Fruit fly (Drosophila melanogaster): ENCODE results near the gene btsz.
A peak's percentile ranks its signal among the peaks of the same experiment; 100 is the strongest.

The btsz gene

DNA sequence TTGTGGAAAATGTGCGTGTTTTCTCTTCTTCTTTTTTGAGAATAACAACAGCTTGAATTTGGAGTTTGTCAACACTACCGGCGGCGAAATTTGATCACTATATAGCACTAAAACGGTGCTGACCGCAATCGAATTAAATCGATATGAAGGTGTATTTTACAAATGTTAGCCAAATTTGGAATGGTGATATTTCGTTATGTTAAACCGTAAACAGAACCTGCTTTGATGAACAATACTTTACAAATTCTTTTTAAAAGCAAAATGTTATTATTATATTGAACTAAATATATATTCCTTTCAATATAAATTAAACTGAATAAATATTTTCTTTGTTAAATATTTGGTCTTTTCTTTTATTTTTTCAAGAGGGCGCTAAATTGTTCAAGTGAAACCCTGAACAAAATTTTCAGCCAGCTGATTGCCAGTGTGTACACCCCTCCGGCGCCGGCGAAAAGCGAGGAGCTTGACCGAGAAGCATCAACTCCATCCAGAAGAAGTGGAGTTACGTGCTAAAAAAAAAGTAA, 10.8 kb upstream of the btsz start, which contains the start of the genes Rrp6, CG33331 and CG33332 (continued):
- TF ChIP-seq wek (GFP tag; optimal IDR thresholded peaks at IDR 0.05): no peak
- TF ChIP-seq kay (GFP tag; optimal IDR thresholded peaks at IDR 0.05): no peak
- TF ChIP-seq Rfx (GFP tag; IDR thresholded peaks at IDR 0.05): peak; percentile 80
- peak; percentile 54 for TF ChIP-seq CG16815 (GFP tag; optimal IDR thresholded peaks at IDR 0.05)
- peak; percentile 65 for TF ChIP-seq vvl (GFP tag; IDR thresholded peaks at IDR 0.05)
- peak; percentile 52 for TF ChIP-seq HHEX (GFP tag; optimal IDR thresholded peaks at IDR 0.05)
- peak; percentile 63 for TF ChIP-seq CG4617 (GFP tag; optimal IDR thresholded peaks at IDR 0.05; ENCODE audit: borderline replicate concordance)
- no peak for TF ChIP-seq otp (GFP tag; IDR thresholded peaks at IDR 0.05)
- TF ChIP-seq CG8478 (optimal IDR thresholded peaks at IDR 0.05): no peak
- no peak for TF ChIP-seq Sox100B (GFP tag; optimal IDR thresholded peaks at IDR 0.05)
- peak; percentile 46 for TF ChIP-seq CG6683 (GFP tag; optimal IDR thresholded peaks at IDR 0.05)
- TF ChIP-seq chm (GFP tag; IDR thresholded peaks at IDR 0.05): peak; percentile 32; the same call in 1 of the 2 replicates
- no peak for TF ChIP-seq cad (GFP tag; optimal IDR thresholded peaks at IDR 0.05)
- TF ChIP-seq row (GFP tag; IDR thresholded peaks at IDR 0.05): peak; percentile 79
- TF ChIP-seq NC2β (GFP tag; optimal IDR thresholded peaks at IDR 0.05): peak; percentile 57
- peak; percentile 14 for TF ChIP-seq Sin3A (optimal IDR thresholded peaks at IDR 0.05)
- TF ChIP-seq psq (GFP tag; optimal IDR thresholded peaks at IDR 0.05): peak; percentile 10
- TF ChIP-seq HLH54F (GFP tag; optimal IDR thresholded peaks at IDR 0.05): peak; percentile 74
- TF ChIP-seq Hr39 (optimal IDR thresholded peaks at IDR 0.05): no peak
- no peak for TF ChIP-seq CG8924 (tag; optimal IDR thresholded peaks at IDR 0.05)
- peak; percentile 68 for TF ChIP-seq CG7556 (GFP tag; optimal IDR thresholded peaks at IDR 0.05)
- TF ChIP-seq H15 (GFP tag; IDR thresholded peaks at IDR 0.05): peak; percentile 5; the same call in 1 of the 3 replicates
- TF ChIP-seq bab2 (GFP tag; optimal IDR thresholded peaks at IDR 0.05): peak; percentile 53
- no peak for TF ChIP-seq seq (GFP tag; IDR thresholded peaks at IDR 0.05)
- TF ChIP-seq lola (GFP tag; optimal IDR thresholded peaks at IDR 0.05): peak in 1 of 3 experiments; percentile 69
- TF ChIP-seq croc (GFP tag; conservative IDR thresholded peaks at IDR 0.05): no peak; the same call in 2 of the 3 replicates
- TF ChIP-seq gsb-n (tag; optimal IDR thresholded peaks at IDR 0.05): no peak
- peak; percentile 95 for TF ChIP-seq CG10267 (tag; optimal IDR thresholded peaks at IDR 0.05)
- TF ChIP-seq CG10366 (GFP tag; IDR thresholded peaks at IDR 0.05): peak; percentile 56
- TF ChIP-seq Lim3 (GFP tag; IDR thresholded peaks at IDR 0.05): no peak
- no peak for TF ChIP-seq CG1529 (GFP tag; optimal IDR thresholded peaks at IDR 0.05)
- TF ChIP-seq CG10209 (GFP tag; optimal IDR thresholded peaks at IDR 0.05): peak; percentile 76

- TF ChIP-seq CG7372 (GFP tag; IDR thresholded peaks at IDR 0.05): 0 out of 2 replicates have a peak, but pooled peaks have one; percentile 18
- no peak for TF ChIP-seq Sox100B (GFP tag; optimal IDR thresholded peaks at IDR 0.05)
- no peak for TF ChIP-seq D (optimal IDR thresholded peaks at IDR 0.05)
- no peak for TF ChIP-seq D (GFP tag; optimal IDR thresholded peaks at IDR 0.05)
- TF ChIP-seq CG33557 (GFP tag; optimal IDR thresholded peaks at IDR 0.05): no peak
- no peak for TF ChIP-seq da (GFP tag; optimal IDR thresholded peaks at IDR 0.05)
- no peak for TF ChIP-seq Neu2 (GFP tag; optimal IDR thresholded peaks at IDR 0.05; ENCODE audit: borderline replicate concordance)
- TF ChIP-seq Jarid2 (GFP tag; optimal IDR thresholded peaks at IDR 0.05): no peak
- peak; percentile 90 for TF ChIP-seq Ets65A (GFP tag)
These were observed 5.6 kb upstream of the btsz start for dm6 chr3R:14880861-14881260.
